Worm (Caenorhabditis elegans) whole organism, L1 larva: ENCODE data around the gene nuo-5.

Experiments used
- C04F5.9 ChIP-seq: sonication (generic microtip); optimal IDR thresholded peaks from 2 replicates; lab custom pipeline; 2016; ENCODE audit warnings: missing genetic modification characterization, missing compliant biosample characterization
- F16B12.6 ChIP-seq: fragments of 150-350 bp; optimal IDR thresholded peaks from 2 replicates; lab custom pipeline; 2014; ENCODE audit warnings: missing biosample characterization, missing genetic modification characterization
- Y116A8C.19 ChIP-seq: sonication (generic microtip); optimal IDR thresholded peaks from 2 replicates; lab custom pipeline; 2016; ENCODE audit warnings: missing compliant biosample characterization, missing genetic modification characterization, borderline replicate concordance
- aha-1 ChIP-seq: fragments of 150-350 bp; optimal IDR thresholded peaks from 2 replicates; lab custom pipeline; 2014; ENCODE audit warnings: missing biosample characterization, missing genetic modification characterization
- alr-1 ChIP-seq: fragments of 200-800 bp; sonication (Bioruptor generic); optimal IDR thresholded peaks from 2 replicates; lab custom pipeline; 2018; ENCODE audit warnings: borderline replicate concordance, mild to moderate bottlenecking, missing genetic modification characterization, missing compliant biosample characterization
- ama-1 ChIP-seq: fragments of 150-350 bp; optimal IDR thresholded peaks from 2 replicates; lab custom pipeline; 2014
- ceh-63 ChIP-seq: fragments of 200-800 bp; sonication (Bioruptor generic); optimal IDR thresholded peaks from 2 replicates; lab custom pipeline; 2018; ENCODE audit warnings: mild to moderate bottlenecking, missing genetic modification characterization, missing compliant biosample characterization
- ceh-82 ChIP-seq, 3 experiments: fragments of 150-350 bp in 1 of 3; sonication (generic microtip) in 2 of 3; optimal IDR thresholded peaks; 2 replicates each; lab custom pipeline; 2014 to 2017; ENCODE audit warnings: missing biosample characterization in 3 of 3, missing genetic modification characterization in 3 of 3
- egl-27 ChIP-seq, 2 experiments: fragments of 150-350 bp in 1 of 2; sonication (generic microtip); optimal IDR thresholded peaks; 3 replicates each; lab custom pipeline; 2017 to 2018; ENCODE audit warnings: missing biosample characterization in 2 of 2, missing genetic modification characterization in 2 of 2, missing genetic modification reagents in 2 of 2
- elt-2 ChIP-seq: sonication (generic microtip); optimal IDR thresholded peaks from 2 replicates; lab custom pipeline; 2016; ENCODE audit warnings: missing genetic modification characterization, mild to moderate bottlenecking, inconsistent platforms, missing compliant biosample characterization, missing genetic modification reagents
- elt-3 ChIP-seq, 6 experiments: fragments of 150-350 bp in 1 of 6; sonication (generic microtip); optimal IDR thresholded peaks; 2 replicates each; lab custom pipeline; 2017 to 2018; ENCODE audit warnings: missing biosample characterization in 6 of 6, missing genetic modification characterization in 6 of 6, inconsistent platforms in 1 of 6
- fkh-4 ChIP-seq: sonication (generic microtip); optimal IDR thresholded peaks from 2 replicates; lab custom pipeline; 2016; ENCODE audit warnings: missing compliant biosample characterization, missing genetic modification characterization, borderline replicate concordance
- grh-1 ChIP-seq: fragments of 200-800 bp; sonication (Bioruptor generic); IDR thresholded peaks from 2 replicates; pipeline ENCODE4 v1.3.6; 2022; ENCODE audit warnings: missing genetic modification reagents, missing genetic modification characterization, missing compliant biosample characterization
- hlh-17 ChIP-seq: fragments of 200-800 bp; sonication (Bioruptor generic); optimal IDR thresholded peaks from 2 replicates; lab custom pipeline; 2018; ENCODE audit warnings: missing genetic modification characterization, mild to moderate bottlenecking, missing compliant biosample characterization, moderate library complexity, borderline replicate concordance
- hpl-2 ChIP-seq: fragments of 150-350 bp; optimal IDR thresholded peaks from 2 replicates; lab custom pipeline; 2014; ENCODE audit warnings: missing biosample characterization, missing genetic modification reagents, missing genetic modification characterization
- isw-1 ChIP-seq: fragments of 200-800 bp; sonication (Bioruptor generic); IDR thresholded peaks from 2 replicates; pipeline ENCODE4 v1.3.6; 2022; ENCODE audit warnings: missing genetic modification characterization, missing compliant biosample characterization
- jun-1 ChIP-seq: fragments of 150-350 bp; optimal IDR thresholded peaks from 2 replicates; lab custom pipeline; 2014; ENCODE audit warnings: missing biosample characterization, missing genetic modification reagents, missing genetic modification characterization
- lin-13 ChIP-seq: fragments of 150-350 bp; optimal IDR thresholded peaks from 2 replicates; lab custom pipeline; 2014; ENCODE audit warnings: missing biosample characterization, missing genetic modification reagents, missing genetic modification characterization
- lin-35 ChIP-seq, 2 experiments: fragments of 150-350 bp; optimal IDR thresholded peaks; 2 replicates each; lab custom pipeline; 2014; ENCODE audit warnings: missing biosample characterization in 2 of 2, missing genetic modification characterization in 2 of 2, missing genetic modification reagents in 2 of 2
- mdl-1 ChIP-seq, 2 experiments: fragments of 150-350 bp; optimal IDR thresholded peaks; 2 replicates each; lab custom pipeline; 2014 to 2017; ENCODE audit warnings: missing biosample characterization in 2 of 2, missing genetic modification characterization in 2 of 2, inconsistent platforms in 1 of 2
- mef-2 ChIP-seq: fragments of 150-350 bp; optimal IDR thresholded peaks from 2 replicates; lab custom pipeline; 2014; ENCODE audit warnings: missing biosample characterization, missing genetic modification characterization
- nhr-11 ChIP-seq: fragments of 150-350 bp; optimal IDR thresholded peaks from 2 replicates; lab custom pipeline; 2014; ENCODE audit warnings: missing biosample characterization, missing genetic modification characterization
- nhr-12 ChIP-seq: sonication (generic microtip); optimal IDR thresholded peaks from 2 replicates; lab custom pipeline; 2017; ENCODE audit warnings: missing biosample characterization, missing genetic modification characterization
- nhr-20 ChIP-seq: sonication (generic microtip); optimal IDR thresholded peaks from 2 replicates; lab custom pipeline; 2016; ENCODE audit warnings: mild to moderate bottlenecking, missing genetic modification characterization, missing compliant biosample characterization
- nhr-237 ChIP-seq: fragments of 150-350 bp; optimal IDR thresholded peaks from 2 replicates; lab custom pipeline; 2014; ENCODE audit warnings: missing biosample characterization, missing genetic modification characterization
- nhr-28 ChIP-seq: fragments of 150-350 bp; optimal IDR thresholded peaks from 2 replicates; lab custom pipeline; 2014; ENCODE audit warnings: missing biosample characterization, missing genetic modification characterization
- nhr-47 ChIP-seq: sonication (generic microtip); optimal IDR thresholded peaks from 2 replicates; lab custom pipeline; 2016; ENCODE audit warnings: mild to moderate bottlenecking, missing genetic modification characterization, moderate library complexity, missing compliant biosample characterization
- nhr-71 ChIP-seq: sonication (generic microtip); optimal IDR thresholded peaks from 2 replicates; lab custom pipeline; 2016; ENCODE audit warnings: mild to moderate bottlenecking, missing genetic modification characterization, moderate library complexity, missing compliant biosample characterization
- nhr-76 ChIP-seq: sonication (generic microtip); optimal IDR thresholded peaks from 2 replicates; lab custom pipeline; 2017; ENCODE audit warnings: missing biosample characterization, missing genetic modification characterization
- nhr-77 ChIP-seq: fragments of 150-350 bp; optimal IDR thresholded peaks from 2 replicates; lab custom pipeline; 2014; ENCODE audit warnings: missing biosample characterization, missing genetic modification characterization
- nhr-84 ChIP-seq: sonication (generic microtip); optimal IDR thresholded peaks from 2 replicates; lab custom pipeline; 2017; ENCODE audit warnings: missing biosample characterization, missing genetic modification characterization
- nhr-85 ChIP-seq: sonication (generic microtip); peaks from one replicate; lab custom pipeline; 2016; ENCODE audit warnings: missing genetic modification characterization, inconsistent platforms, missing compliant biosample characterization
- nhr-90 ChIP-seq: sonication (generic microtip); optimal IDR thresholded peaks from 2 replicates; lab custom pipeline; 2016; ENCODE audit warnings: mild to moderate bottlenecking, missing genetic modification characterization, missing compliant biosample characterization; ENCODE audit not compliant: poor library complexity
- pag-3 ChIP-seq: sonication (generic microtip); optimal IDR thresholded peaks from 2 replicates; lab custom pipeline; 2017; ENCODE audit warnings: missing genetic modification characterization, mild to moderate bottlenecking, missing compliant biosample characterization, antibody characterized with exemption, borderline replicate concordance; ENCODE audit not compliant: insufficient read depth
- snpc-4 ChIP-seq: fragments of 150-350 bp; optimal IDR thresholded peaks from 2 replicates; lab custom pipeline; 2014; ENCODE audit warnings: missing biosample characterization, missing genetic modification characterization
- snu-23 ChIP-seq: sonication (generic microtip); optimal IDR thresholded peaks from 2 replicates; lab custom pipeline; 2016; ENCODE audit warnings: missing genetic modification characterization, missing compliant biosample characterization
- sox-4 ChIP-seq: sonication (generic microtip); optimal IDR thresholded peaks from 2 replicates; lab custom pipeline; 2016; ENCODE audit warnings: missing genetic modification characterization, missing compliant biosample characterization
- tbx-2 ChIP-seq: sonication (generic microtip); optimal IDR thresholded peaks from 2 replicates; lab custom pipeline; 2016; ENCODE audit warnings: missing genetic modification characterization, missing compliant biosample characterization
- tlp-1 ChIP-seq: fragments of 150-350 bp; optimal IDR thresholded peaks from 2 replicates; lab custom pipeline; 2014; ENCODE audit warnings: missing biosample characterization, missing genetic modification characterization
- unc-98 ChIP-seq: fragments of 200-800 bp; sonication (Bioruptor generic); IDR thresholded peaks from 2 replicates; pipeline ENCODE4 v1.3.6; 2022; ENCODE audit warnings: missing genetic modification characterization, missing compliant biosample characterization
- vab-15 ChIP-seq: sonication (generic microtip); optimal IDR thresholded peaks from 2 replicates; lab custom pipeline; 2017; ENCODE audit warnings: missing genotype, mild to moderate bottlenecking, missing genetic modification characterization, missing compliant biosample characterization
- zip-4 ChIP-seq: fragments of 200-800 bp; sonication (Bioruptor generic); optimal IDR thresholded peaks from 2 replicates; lab custom pipeline; 2018; ENCODE audit warnings: mild to moderate bottlenecking, missing genetic modification characterization, moderate library complexity, missing compliant biosample characterization
- ztf-4 ChIP-seq: fragments of 150-350 bp; optimal IDR thresholded peaks from 2 replicates; lab custom pipeline; 2014; ENCODE audit warnings: missing biosample characterization, missing genetic modification characterization

nuo-5 gene

DNA sequence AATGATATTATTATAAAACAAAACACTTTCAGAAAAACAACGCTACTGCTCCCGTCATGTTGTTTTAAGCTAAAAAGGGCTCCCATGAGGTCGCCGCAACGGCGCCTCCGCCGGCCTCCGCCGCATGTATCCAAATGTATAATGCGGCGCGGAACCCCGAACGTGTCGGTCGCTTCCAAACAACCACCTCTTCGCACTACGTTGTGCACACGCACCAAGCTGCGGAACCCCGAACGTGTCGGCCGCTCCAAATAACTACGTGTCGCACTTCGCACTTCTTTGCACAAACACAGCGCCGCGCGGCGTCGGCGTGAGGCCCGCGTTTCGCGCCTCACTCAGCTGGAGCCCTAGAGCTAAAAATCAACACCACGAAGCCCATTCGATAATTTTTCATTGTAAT, 18.2 kb downstream of the nuo-5 start:
- TF ChIP-seq grh-1 = no peak
- TF ChIP-seq nhr-12 (tag; lab: Kevin White, UChicago) = no peak

- no peak for TF ChIP-seq ztf-4
- TF ChIP-seq isw-1 = no peak
- TF ChIP-seq grh-1 = no peak
- TF ChIP-seq aha-1 (tag; lab: Kevin White, UChicago) = no peak
- TF ChIP-seq snpc-4 (tag; lab: Kevin White, UChicago) = no peak
- no peak for TF ChIP-seq sox-4 (tag; lab: Kevin White, UChicago)
- TF ChIP-seq fkh-4 (tag; lab: Kevin White, UChicago) = no peak
- no peak for TF ChIP-seq nhr-71
- no peak for TF ChIP-seq nhr-84
- no peak for TF ChIP-seq elt-2
- no peak for TF ChIP-seq lin-35 (GFP tag; optimal IDR thresholded peaks at IDR 0.05; lab: Kevin White, UChicago)
- no peak for TF ChIP-seq nhr-237 (tag; lab: Kevin White, UChicago)
- no peak for TF ChIP-seq Y116A8C.19
- no peak for TF ChIP-seq ceh-82 (tag; optimal IDR thresholded peaks at IDR 0.05; lab: Kevin White, UChicago)
- no peak for TF ChIP-seq nhr-47
- no peak for TF ChIP-seq jun-1 (tag; lab: Kevin White, UChicago)
- no peak for TF ChIP-seq unc-98
- TF ChIP-seq lin-13 (GFP tag; lab: Kevin White, UChicago) = no peak
Measured at ce11 chrV:2718688-2719185, 20.0 kb downstream of the nuo-5 start, which contains the start of gene srt-29. srt-29 (minus strand) TSS chrV:2719135.

- TF ChIP-seq elt-3 (tag; optimal IDR thresholded peaks at IDR 0.05; lab: Kevin White, UChicago) (no peak), tbx-2 (tag; lab: Kevin White, UChicago) (no peak), mdl-1 (tag; optimal IDR thresholded peaks at IDR 0.05; lab: Kevin White, UChicago) (no peak)
Measured at ce11 chrV:2720763-2721162, 22.0 kb downstream of the nuo-5 start, which contains the start of gene srt-27. srt-27 (minus strand) TSS chrV:2720863.

DNA sequence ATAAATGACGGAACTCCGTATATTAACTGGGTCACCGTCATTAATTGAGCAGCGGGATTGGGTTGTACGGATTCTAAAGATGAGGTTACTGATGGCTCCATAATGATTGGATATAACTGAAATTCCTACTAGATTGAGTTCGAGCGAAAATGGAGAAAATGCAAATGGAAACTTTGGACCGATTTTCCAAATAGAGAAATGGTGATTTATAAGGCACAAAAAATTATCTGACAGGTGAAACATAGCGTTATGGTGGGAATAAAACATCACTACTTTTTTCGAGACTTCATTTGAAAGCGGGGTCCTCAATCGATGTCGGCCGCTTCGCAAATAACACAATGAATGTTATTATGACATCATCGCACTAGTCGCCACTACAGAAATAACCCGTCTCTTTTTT, 23.8 kb downstream of the nuo-5 start, which contains the start of gene srg-60:
srg-60 (minus strand) TSS at position 101 of the 400 bp plus-strand sequence.
- TF ChIP-seq Y116A8C.19 (no peak), fkh-4 (tag; lab: Kevin White, UChicago) (no peak), isw-1 (no peak), C04F5.9 (tag; lab: Kevin White, UChicago) (no peak), nhr-90 (tag; lab: Kevin White, UChicago) (no peak), nhr-85 (no peak), mdl-1 (tag; optimal IDR thresholded peaks at IDR 0.05; lab: Kevin White, UChicago) (no peak), F16B12.6 (tag; lab: Kevin White, UChicago) (no peak), pag-3 (no peak), tlp-1 (tag; lab: Kevin White, UChicago) (no peak), ama-1 (lab: Kevin White, UChicago) (no peak), nhr-47 (no peak), jun-1 (tag; lab: Kevin White, UChicago) (no peak), nhr-77 (tag; lab: Kevin White, UChicago) (no peak), nhr-11 (tag; lab: Kevin White, UChicago) (no peak), zip-4 (GFP tag; lab: Kevin White, UChicago) (no peak)

ce11 chrV:2725225-2725624, 26.5 kb downstream of the nuo-5 start, which contains the start of gene srg-59:
srg-59 (minus strand) TSS chrV:2725325.
- TF ChIP-seq egl-27 (tag; optimal IDR thresholded peaks at IDR 0.05; lab: Kevin White, UChicago) (no peak), nhr-28 (tag; lab: Kevin White, UChicago) (no peak), nhr-20 (no peak), ceh-63 (GFP tag; lab: Kevin White, UChicago) (no peak), nhr-85 (no peak), hlh-17 (GFP tag; lab: Kevin White, UChicago) (no peak), nhr-47 (no peak), alr-1 (tag; lab: Kevin White, UChicago) (no peak), snu-23 (no peak), mdl-1 (tag; optimal IDR thresholded peaks at IDR 0.05; lab: Kevin White, UChicago) (no peak), mef-2 (tag; lab: Kevin White, UChicago) (no peak), tlp-1 (tag; lab: Kevin White, UChicago) (no peak), vab-15 (tag; lab: Kevin White, UChicago) (no peak), hpl-2 (GFP tag; lab: Kevin White, UChicago) (no peak), nhr-76 (tag; lab: Kevin White, UChicago) (no peak), sox-4 (tag; lab: Kevin White, UChicago) (no peak)
- TF ChIP-seq, all 84 proteins: peak for 0
